Worm (Caenorhabditis elegans) whole organism, L3 larva: ENCODE measurements around the gene tor-2.

ENCODE experiments used
- R02D3.7 ChIP-seq: fragments of 150-350 bp; optimal IDR thresholded peaks from 2 replicates; lab custom pipeline; 2014; ENCODE audit warnings: missing biosample characterization, missing genetic modification characterization
- aly-2 ChIP-seq: fragments of 150-350 bp; optimal IDR thresholded peaks from 2 replicates; lab custom pipeline; 2014; ENCODE audit warnings: missing biosample characterization, missing genetic modification characterization
- ama-1 ChIP-seq: fragments of 150-350 bp; optimal IDR thresholded peaks from 2 replicates; lab custom pipeline; 2018
- ceh-16 ChIP-seq: sonication (generic microtip); optimal IDR thresholded peaks from 2 replicates; lab custom pipeline; 2017; ENCODE audit warnings: missing biosample characterization, missing genetic modification characterization
- ceh-28 ChIP-seq: fragments of 150-350 bp; optimal IDR thresholded peaks from 2 replicates; lab custom pipeline; 2014; ENCODE audit warnings: missing biosample characterization, missing genetic modification reagents, missing genetic modification characterization
- ceh-82 ChIP-seq: fragments of 150-350 bp; optimal IDR thresholded peaks from 2 replicates; lab custom pipeline; 2014; ENCODE audit warnings: missing biosample characterization, missing genetic modification characterization
- ceh-9 ChIP-seq: sonication (generic microtip); optimal IDR thresholded peaks from 2 replicates; lab custom pipeline; 2018; ENCODE audit warnings: missing biosample characterization, missing genetic modification characterization
- daf-12 ChIP-seq: fragments of 150-350 bp; optimal IDR thresholded peaks from 2 replicates; lab custom pipeline; 2014; ENCODE audit warnings: missing biosample characterization, missing genetic modification reagents, missing genetic modification characterization
- egl-27 ChIP-seq: sonication (generic microtip); optimal IDR thresholded peaks from 4 replicates; lab custom pipeline; 2017; ENCODE audit warnings: missing biosample characterization, missing genetic modification reagents, missing genetic modification characterization
- egl-5 ChIP-seq: fragments of 150-350 bp; optimal IDR thresholded peaks from 2 replicates; lab custom pipeline; 2017; ENCODE audit warnings: missing biosample characterization, missing genetic modification reagents, missing genetic modification characterization, inconsistent platforms
- elt-1 ChIP-seq: fragments of 150-350 bp; optimal IDR thresholded peaks from 2 replicates; lab custom pipeline; 2014; ENCODE audit warnings: missing biosample characterization, missing genetic modification characterization
- elt-2 ChIP-seq: sonication (generic microtip); optimal IDR thresholded peaks from 2 replicates; lab custom pipeline; 2016; ENCODE audit warnings: missing genetic modification reagents, mild to moderate bottlenecking, missing genetic modification characterization, missing compliant biosample characterization
- elt-3 ChIP-seq, 3 experiments: fragments of 150-350 bp in 1 of 3; sonication (generic microtip) in 2 of 3; optimal IDR thresholded peaks; 2 replicates in 2 of 3; 4 replicates in 1 of 3; lab custom pipeline; 2014 to 2017; ENCODE audit warnings: missing biosample characterization in 3 of 3, missing genetic modification characterization in 3 of 3
- eor-1 ChIP-seq, 2 experiments: fragments of 150-350 bp; optimal IDR thresholded peaks; 2 replicates each; lab custom pipeline; 2014 to 2018; ENCODE audit warnings: missing biosample characterization in 2 of 2, missing genetic modification characterization in 2 of 2
- fkh-10 ChIP-seq: sonication (generic microtip); optimal IDR thresholded peaks from 2 replicates; lab custom pipeline; 2017; ENCODE audit warnings: missing biosample characterization, missing genetic modification reagents, missing genetic modification characterization
- fos-1 ChIP-seq: fragments of 150-350 bp; optimal IDR thresholded peaks from 2 replicates; lab custom pipeline; 2014; ENCODE audit warnings: missing biosample characterization, missing genetic modification characterization
- hmg-11 ChIP-seq: sonication (generic microtip); optimal IDR thresholded peaks from 2 replicates; lab custom pipeline; 2016; ENCODE audit warnings: missing genetic modification characterization, missing compliant biosample characterization
- jun-1 ChIP-seq: fragments of 150-350 bp; optimal IDR thresholded peaks from 2 replicates; lab custom pipeline; 2014; ENCODE audit warnings: missing biosample characterization, missing genetic modification reagents, missing genetic modification characterization
- lin-15B ChIP-seq: fragments of 150-350 bp; optimal IDR thresholded peaks from 2 replicates; lab custom pipeline; 2014; ENCODE audit warnings: missing biosample characterization, missing genetic modification characterization
- lsy-12 ChIP-seq: sonication (generic microtip); optimal IDR thresholded peaks from 2 replicates; lab custom pipeline; 2016; ENCODE audit warnings: mild to moderate bottlenecking, missing genetic modification characterization, missing compliant biosample characterization
- nhr-11 ChIP-seq: fragments of 150-350 bp; optimal IDR thresholded peaks from 2 replicates; lab custom pipeline; 2014; ENCODE audit warnings: missing biosample characterization, missing genetic modification characterization
- nhr-237 ChIP-seq: fragments of 150-350 bp; optimal IDR thresholded peaks from 2 replicates; lab custom pipeline; 2014; ENCODE audit warnings: missing biosample characterization, missing genetic modification characterization
- nhr-25 ChIP-seq: sonication (generic microtip); optimal IDR thresholded peaks from 2 replicates; lab custom pipeline; 2017; ENCODE audit warnings: missing biosample characterization, missing genetic modification characterization
- nhr-67 ChIP-seq: fragments of 150-350 bp; optimal IDR thresholded peaks from 2 replicates; lab custom pipeline; 2014; ENCODE audit warnings: missing biosample characterization, missing genetic modification characterization
- nhr-76 ChIP-seq: fragments of 150-350 bp; sonication (generic microtip); optimal IDR thresholded peaks from 5 replicates; lab custom pipeline; 2014; ENCODE audit warnings: missing biosample characterization, missing genetic modification characterization
- nhr-77 ChIP-seq: fragments of 150-350 bp; optimal IDR thresholded peaks from 2 replicates; lab custom pipeline; 2014; ENCODE audit warnings: missing biosample characterization, missing genetic modification characterization
- pha-4 ChIP-seq: fragments of 150-350 bp; optimal IDR thresholded peaks from 2 replicates; lab custom pipeline; 2014; ENCODE audit warnings: missing biosample characterization, missing genetic modification reagents, missing genetic modification characterization
- pqm-1 ChIP-seq: fragments of 150-350 bp; optimal IDR thresholded peaks from 2 replicates; lab custom pipeline; 2017; ENCODE audit warnings: missing biosample characterization, missing genetic modification characterization, inconsistent platforms
- skn-1 ChIP-seq: fragments of 150-350 bp; optimal IDR thresholded peaks from 2 replicates; lab custom pipeline; 2014; ENCODE audit warnings: missing biosample characterization, missing genetic modification characterization
- snpc-4 ChIP-seq: fragments of 150-350 bp; optimal IDR thresholded peaks from 2 replicates; lab custom pipeline; 2014; ENCODE audit warnings: missing biosample characterization, missing genetic modification characterization
- tbx-2 ChIP-seq: sonication (generic microtip); optimal IDR thresholded peaks from 2 replicates; lab custom pipeline; 2016; ENCODE audit warnings: mild to moderate bottlenecking, missing genetic modification characterization, missing compliant biosample characterization
- unc-39 ChIP-seq: sonication (generic microtip); optimal IDR thresholded peaks from 4 replicates; lab custom pipeline; 2017; ENCODE audit warnings: missing biosample characterization, missing genetic modification characterization
- unc-62 ChIP-seq: fragments of 150-350 bp; sonication (generic microtip); optimal IDR thresholded peaks from 4 replicates; lab custom pipeline; 2014; ENCODE audit warnings: missing biosample characterization, missing genetic modification reagents, missing genetic modification characterization
- zag-1 ChIP-seq: fragments of 150-350 bp; optimal IDR thresholded peaks from 2 replicates; lab custom pipeline; 2014; ENCODE audit warnings: missing biosample characterization, missing genetic modification characterization
- ztf-11 ChIP-seq: fragments of 150-350 bp; optimal IDR thresholded peaks from 2 replicates; lab custom pipeline; 2014; ENCODE audit warnings: missing biosample characterization, missing genetic modification characterization
- ztf-4 ChIP-seq: fragments of 150-350 bp; optimal IDR thresholded peaks from 2 replicates; lab custom pipeline; 2014; ENCODE audit warnings: missing biosample characterization, missing genetic modification characterization

The tor-2 gene

ce11 chrIV:13989875-13990274 is 5.9 kb upstream of the tor-2 start:
- no peak for TF ChIP-seq hmg-11 (tag; lab: Kevin White, UChicago)
- no peak for TF ChIP-seq jun-1
- TF ChIP-seq ceh-28 (tag; lab: Kevin White, UChicago) = no peak
- no peak for TF ChIP-seq fkh-10 (GFP tag; lab: Kevin White, UChicago)
- TF ChIP-seq pha-4 (tag; lab: Kevin White, UChicago) = no peak
- no peak for TF ChIP-seq zag-1 (tag; lab: Kevin White, UChicago)
- TF ChIP-seq nhr-67 (tag; lab: Kevin White, UChicago) = no peak
- no peak for TF ChIP-seq nhr-11 (tag; lab: Kevin White, UChicago)
- TF ChIP-seq egl-27 (tag; lab: Kevin White, UChicago) = no peak
- no peak for TF ChIP-seq lsy-12 (tag; lab: Kevin White, UChicago)
- no peak for TF ChIP-seq tbx-2 (tag; lab: Kevin White, UChicago)
- no peak for TF ChIP-seq ceh-16 (tag; lab: Kevin White, UChicago)
- TF ChIP-seq ceh-9 (tag; lab: Kevin White, UChicago) = no peak
- no peak for TF ChIP-seq snpc-4 (tag; lab: Kevin White, UChicago)
- TF ChIP-seq nhr-77 (tag; lab: Kevin White, UChicago) = no peak
- TF ChIP-seq lin-15B (tag; lab: Kevin White, UChicago) = no peak
- no peak for TF ChIP-seq ama-1 (lab: Kevin White, UChicago)
- TF ChIP-seq ztf-11 (tag; lab: Kevin White, UChicago) = no peak
- TF ChIP-seq unc-62 (GFP tag; lab: Kevin White, UChicago) = no peak
- TF ChIP-seq, all 47 proteins: peak for 0

ce11 chrIV:13988781-13989180 is 4.8 kb upstream of the tor-2 start, which contains the start of gene egl-23:
TSS of gene egl-23 (plus strand) at chrIV:13989081.
- TF ChIP-seq elt-1 (tag; lab: Kevin White, UChicago) (no peak), fos-1 (tag; lab: Kevin White, UChicago) (no peak), ztf-4 (tag; lab: Kevin White, UChicago) (no peak), elt-2 (tag; lab: Kevin White, UChicago) (no peak), ceh-28 (tag; lab: Kevin White, UChicago) (no peak), nhr-237 (tag; lab: Kevin White, UChicago) (no peak), skn-1 (no peak), daf-12 (no peak), elt-3 (tag; optimal IDR thresholded peaks at IDR 0.05; lab: Kevin White, UChicago) (no peak), aly-2 (no peak), nhr-76 (tag; lab: Kevin White, UChicago) (no peak), R02D3.7 (no peak), fkh-10 (GFP tag; lab: Kevin White, UChicago) (no peak)

DNA sequence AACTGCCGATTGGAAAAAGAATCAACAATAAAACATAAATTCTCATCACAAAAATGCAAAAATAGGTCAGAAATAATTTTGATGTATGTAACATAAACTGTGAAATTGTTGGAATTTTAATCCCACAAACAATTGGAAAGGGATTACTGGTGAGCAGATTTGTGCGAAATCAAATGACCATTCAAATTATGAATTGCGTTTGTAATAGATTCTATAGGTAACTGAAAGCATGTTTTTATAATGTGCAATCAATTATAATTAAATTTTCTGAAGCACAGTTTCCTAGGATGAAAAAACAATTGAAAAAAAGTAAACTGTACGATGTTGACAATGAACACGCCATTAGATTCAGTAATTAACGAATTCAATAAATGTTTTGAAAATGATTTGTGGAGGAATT is 1.8 kb upstream of the tor-2 start, which contains the start of gene tor-1:
TSS of gene tor-1 (minus strand) at position 101 of the 400 bp plus-strand sequence.
- TF ChIP-seq egl-5 (tag; lab: Kevin White, UChicago) (no peak), unc-39 (tag; lab: Kevin White, UChicago) (no peak), ceh-9 (tag; lab: Kevin White, UChicago) (no peak), elt-2 (tag; lab: Kevin White, UChicago) (no peak)

DNA sequence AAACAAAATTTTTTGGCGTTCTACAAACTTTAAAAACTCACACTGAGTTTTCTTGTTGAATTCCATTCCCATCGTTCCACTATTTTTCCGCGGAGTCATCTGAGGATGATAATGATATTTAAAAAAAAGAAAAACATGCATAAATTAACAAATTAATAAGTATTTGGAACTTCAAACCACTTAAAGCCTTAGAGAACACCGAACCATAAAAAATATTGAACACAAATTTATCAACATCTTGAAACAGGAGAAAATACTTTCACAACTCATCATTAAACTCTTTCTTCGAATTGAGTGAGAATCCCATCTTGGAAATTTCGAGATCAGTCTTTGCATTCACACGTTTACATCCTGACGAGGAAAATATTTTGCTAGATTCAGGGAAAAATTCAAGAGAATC is 1.5 kb downstream of the tor-2 start, which contains the start of gene gei-18:
TSS of gene gei-18 (minus strand) at position 101 of the 400 bp plus-strand sequence.
- no peak for TF ChIP-seq pqm-1 (tag; lab: Kevin White, UChicago)
- TF ChIP-seq unc-62 (GFP tag; lab: Kevin White, UChicago) = no peak
- TF ChIP-seq ceh-82 = no peak
- no peak for TF ChIP-seq unc-39 (tag; lab: Kevin White, UChicago)
- TF ChIP-seq eor-1 (tag; optimal IDR thresholded peaks at IDR 0.05; lab: Kevin White, UChicago) = no peak
- TF ChIP-seq nhr-77 (tag; lab: Kevin White, UChicago) = no peak
- no peak for TF ChIP-seq zag-1 (tag; lab: Kevin White, UChicago)
- no peak for TF ChIP-seq nhr-11 (tag; lab: Kevin White, UChicago)
- no peak for TF ChIP-seq nhr-25 (tag; lab: Kevin White, UChicago)
- no peak for TF ChIP-seq ceh-9 (tag; lab: Kevin White, UChicago)
- no peak for TF ChIP-seq R02D3.7
